Worm (Caenorhabditis elegans): ENCODE data around the gene F07C6.4.

F07C6.4 gene

ce11 chrIV:12805595-12805994 is at the start of gene F07C6.4:
Gene F07C6.4, plus strand, starts transcription at chrIV:12805924.
- no peak for TF ChIP-seq him-1 (tag; optimal IDR thresholded peaks at IDR 0.05)
- TF ChIP-seq dao-5 (tag; optimal IDR thresholded peaks at IDR 0.05): no peak
- TF ChIP-seq W03F9.2 (tag; optimal IDR thresholded peaks at IDR 0.05): no peak

DNA sequence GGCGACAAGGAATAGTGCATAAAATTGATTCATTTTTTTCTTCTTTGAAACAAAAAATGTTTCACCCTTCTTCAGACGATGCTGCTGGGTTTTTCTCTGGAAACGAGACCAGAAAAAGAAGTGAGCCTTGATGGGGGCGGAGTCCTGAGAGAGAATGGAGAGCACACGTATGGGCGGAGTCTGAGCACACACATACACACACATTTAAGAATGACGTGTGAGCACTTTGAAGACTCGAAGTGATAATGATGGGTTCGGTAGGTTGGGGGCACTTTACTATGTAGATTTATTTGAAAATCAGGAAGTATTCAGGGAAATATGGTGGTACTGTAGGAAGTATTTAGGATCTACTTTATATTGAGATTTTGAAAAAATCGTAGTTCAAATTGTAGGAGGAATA is 48.3 kb upstream of the F07C6.4 start, which contains the start of gene flp-9:
Gene flp-9, minus strand, starts transcription at position 101 of the 400 bp plus-strand sequence.
- TF ChIP-seq him-1 (tag; optimal IDR thresholded peaks at IDR 0.05) (no peak), W03F9.2 (tag; optimal IDR thresholded peaks at IDR 0.05) (no peak), dao-5 (tag; optimal IDR thresholded peaks at IDR 0.05) (no peak)

ce11 chrIV:12762782-12763181 is 42.9 kb upstream of the F07C6.4 start:
- no peak for TF ChIP-seq him-1 (tag; optimal IDR thresholded peaks at IDR 0.05)
- TF ChIP-seq dao-5 (tag; optimal IDR thresholded peaks at IDR 0.05): no peak
- no peak for TF ChIP-seq W03F9.2 (tag; optimal IDR thresholded peaks at IDR 0.05)

- TF ChIP-seq him-1 (tag; optimal IDR thresholded peaks at IDR 0.05) (no peak), W03F9.2 (tag; optimal IDR thresholded peaks at IDR 0.05) (no peak), dao-5 (tag; optimal IDR thresholded peaks at IDR 0.05) (no peak)
Measured at ce11 chrIV:12765067-12765466, 40.7 kb upstream of the F07C6.4 start, which contains the start of gene ZK897.10. Gene ZK897.10, plus strand, starts transcription at chrIV:12765351.

DNA sequence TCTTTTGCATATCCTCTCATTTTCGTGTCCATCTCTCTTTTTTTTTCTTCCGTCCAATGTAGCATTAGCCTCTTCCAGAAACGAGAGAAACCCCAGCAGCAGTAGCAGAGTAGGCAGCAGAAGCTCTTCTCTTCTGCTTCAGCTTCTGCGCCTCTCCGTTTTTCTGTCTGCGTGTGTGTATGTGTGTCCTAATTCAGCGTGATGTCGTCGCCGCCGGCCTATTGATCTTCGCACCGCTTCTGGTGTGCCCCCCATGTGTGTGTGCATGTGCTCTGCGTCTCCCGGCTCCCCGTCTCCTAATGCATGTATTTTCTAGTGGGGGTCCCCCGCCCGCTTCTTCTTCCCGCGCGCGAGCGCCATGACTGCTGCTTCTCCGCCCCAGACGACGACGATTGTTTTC is 34.3 kb upstream of the F07C6.4 start:
- TF ChIP-seq W03F9.2 (tag; optimal IDR thresholded peaks at IDR 0.05) (no peak), him-1 (tag; optimal IDR thresholded peaks at IDR 0.05) (peak; percentile 92), dao-5 (tag; optimal IDR thresholded peaks at IDR 0.05) (no peak)

ce11 chrIV:12773519-12773918 is 32.2 kb upstream of the F07C6.4 start, which contains the start of gene unc-31:
Gene unc-31, plus strand, starts transcription at chrIV:12773867.
- TF ChIP-seq W03F9.2 (tag; optimal IDR thresholded peaks at IDR 0.05): no peak

DNA sequence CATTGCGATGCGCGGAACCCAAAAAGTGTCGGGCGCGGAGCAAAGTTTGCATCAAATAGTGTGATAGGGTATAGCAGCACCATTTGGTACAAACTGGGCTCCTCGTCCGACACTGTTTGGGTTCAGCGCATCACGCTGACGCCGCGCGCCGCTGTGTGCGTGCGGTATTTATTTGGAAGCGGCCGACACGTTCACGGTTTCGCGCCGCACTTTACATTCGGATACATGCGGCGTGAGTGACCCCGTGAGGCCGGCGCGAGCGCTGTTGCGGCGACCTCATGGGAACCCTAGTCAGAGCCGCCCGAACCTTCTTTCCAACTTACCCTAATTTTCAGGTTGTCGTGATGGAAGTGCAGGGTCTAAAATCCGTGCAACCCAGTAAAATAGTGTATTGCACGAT is 24.7 kb upstream of the F07C6.4 start:
- TF ChIP-seq W03F9.2 (tag; optimal IDR thresholded peaks at IDR 0.05) (no peak), dao-5 (tag; optimal IDR thresholded peaks at IDR 0.05) (no peak), him-1 (tag; optimal IDR thresholded peaks at IDR 0.05) (no peak)

- TF ChIP-seq W03F9.2 (tag; optimal IDR thresholded peaks at IDR 0.05): no peak
- no peak for TF ChIP-seq dao-5 (tag; optimal IDR thresholded peaks at IDR 0.05)
- TF ChIP-seq him-1 (tag; optimal IDR thresholded peaks at IDR 0.05): no peak
Measured at ce11 chrIV:12781804-12782449, 23.8 kb upstream of the F07C6.4 start.

- TF ChIP-seq dao-5 (tag; optimal IDR thresholded peaks at IDR 0.05) (no peak), W03F9.2 (tag; optimal IDR thresholded peaks at IDR 0.05) (no peak), him-1 (tag; optimal IDR thresholded peaks at IDR 0.05) (no peak)
Measured at ce11 chrIV:12783165-12783564, 22.6 kb upstream of the F07C6.4 start.

DNA sequence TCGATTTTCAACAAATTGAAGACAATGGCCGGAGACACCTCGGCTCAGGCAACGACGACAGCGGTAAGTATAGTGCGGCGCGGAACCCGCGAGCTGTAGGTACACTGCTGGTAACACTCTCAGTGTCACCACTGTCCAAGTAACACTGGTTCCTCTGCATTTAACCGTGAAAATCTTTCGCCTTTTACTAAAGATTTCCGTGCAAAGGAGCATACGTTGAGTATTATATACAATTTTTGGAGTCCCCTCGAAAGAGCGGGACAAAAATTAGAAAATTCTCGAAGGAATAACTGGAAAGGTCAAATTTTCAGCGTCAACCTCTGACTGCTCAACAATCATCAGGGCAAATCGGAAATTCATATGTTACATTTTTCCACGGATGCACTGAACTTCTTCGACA is 19.7 kb upstream of the F07C6.4 start:
- no peak for TF ChIP-seq him-1 (tag; optimal IDR thresholded peaks at IDR 0.05)
- TF ChIP-seq W03F9.2 (tag; optimal IDR thresholded peaks at IDR 0.05): no peak
- TF ChIP-seq dao-5 (tag; optimal IDR thresholded peaks at IDR 0.05): no peak

DNA sequence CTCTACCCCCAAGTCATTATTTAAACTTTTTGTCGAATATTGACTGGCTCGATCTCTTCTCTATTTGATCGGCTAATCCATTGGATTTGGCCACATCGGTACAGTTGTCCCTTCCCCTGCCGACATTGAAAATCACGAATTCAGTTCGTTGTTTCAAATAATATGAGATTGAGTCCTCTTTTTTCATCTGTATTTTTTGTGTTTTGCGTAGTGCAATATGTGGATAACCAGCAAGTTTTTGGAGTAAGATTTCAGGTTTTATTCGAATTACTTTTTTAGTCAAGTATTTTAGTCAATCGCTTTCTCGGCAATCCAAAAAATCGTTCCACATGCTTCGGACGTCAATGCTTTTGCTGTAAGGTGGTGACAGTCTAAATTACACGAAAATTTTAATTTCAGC is 16.6 kb upstream of the F07C6.4 start, which contains the start of gene F07C6.3:
Gene F07C6.3, plus strand, starts transcription at position 148 of the 400 bp plus-strand sequence.
- TF ChIP-seq W03F9.2 (tag; optimal IDR thresholded peaks at IDR 0.05) (no peak), him-1 (tag; optimal IDR thresholded peaks at IDR 0.05) (no peak), dao-5 (tag; optimal IDR thresholded peaks at IDR 0.05) (no peak)

DNA sequence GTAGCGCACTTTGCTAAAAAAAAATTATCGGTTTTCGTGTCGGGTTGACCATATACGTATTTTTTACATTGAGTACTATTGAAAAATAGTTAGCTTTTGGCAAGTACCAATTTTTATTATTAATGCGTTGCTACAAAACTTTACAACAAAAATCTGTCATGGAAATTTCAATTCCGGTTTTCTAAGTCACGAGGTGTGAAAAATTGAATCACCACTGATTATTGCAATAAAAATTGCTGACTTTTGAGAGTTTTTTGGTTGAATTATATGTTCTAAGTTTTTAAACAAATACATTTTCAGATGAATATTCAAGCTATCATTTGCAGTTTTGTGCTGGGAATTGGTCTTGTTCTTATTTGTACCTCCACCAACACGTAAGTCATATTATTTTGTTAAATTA is 14.9 kb upstream of the F07C6.4 start, which contains the start of gene F07C6.2:
Gene F07C6.2, plus strand, starts transcription at position 301 of the 400 bp plus-strand sequence.
- no peak for TF ChIP-seq him-1 (tag; optimal IDR thresholded peaks at IDR 0.05)
- TF ChIP-seq dao-5 (tag; optimal IDR thresholded peaks at IDR 0.05): no peak
- TF ChIP-seq W03F9.2 (tag; optimal IDR thresholded peaks at IDR 0.05): no peak

- TF ChIP-seq him-1 (tag; optimal IDR thresholded peaks at IDR 0.05): no peak
- no peak for TF ChIP-seq dao-5 (tag; optimal IDR thresholded peaks at IDR 0.05)
- TF ChIP-seq W03F9.2 (tag; optimal IDR thresholded peaks at IDR 0.05): no peak
Measured at ce11 chrIV:12792494-12792893, 13.2 kb upstream of the F07C6.4 start, which contains the start of gene F07C6.6. Gene F07C6.6, plus strand, starts transcription at chrIV:12792794.

- TF ChIP-seq dao-5 (tag; optimal IDR thresholded peaks at IDR 0.05): no peak
- no peak for TF ChIP-seq W03F9.2 (tag; optimal IDR thresholded peaks at IDR 0.05)
- no peak for TF ChIP-seq him-1 (tag; optimal IDR thresholded peaks at IDR 0.05)
Measured at ce11 chrIV:12793621-12794020, 12.1 kb upstream of the F07C6.4 start, which contains the start of gene pin-2. Gene pin-2, plus strand, starts transcription at chrIV:12793847.

Data from whole organism, L4/young adult.